Worm (Caenorhabditis elegans): ENCODE measurements around the gene pitr-5.

pitr-5 gene

ce11 chrV:7164210-7164609 lies 20.4 kb upstream of the pitr-5 start, which contains the start of gene srh-83:
srh-83 (plus strand) TSS chrV:7164510.
- TF ChIP-seq dao-5 (tag; optimal IDR thresholded peaks at IDR 0.05) (no peak), W03F9.2 (tag; optimal IDR thresholded peaks at IDR 0.05) (no peak), him-1 (tag; optimal IDR thresholded peaks at IDR 0.05) (no peak)

- TF ChIP-seq him-1 (tag; optimal IDR thresholded peaks at IDR 0.05) (no peak), W03F9.2 (tag; optimal IDR thresholded peaks at IDR 0.05) (no peak), dao-5 (tag; optimal IDR thresholded peaks at IDR 0.05) (no peak)
These were observed 17.9 kb upstream of the pitr-5 start, which contains the start of gene ugt-36 for ce11 chrV:7166709-7167108. ugt-36 (plus strand) TSS chrV:7167009.

- TF ChIP-seq W03F9.2 (tag; optimal IDR thresholded peaks at IDR 0.05) (no peak), dao-5 (tag; optimal IDR thresholded peaks at IDR 0.05) (no peak), him-1 (tag; optimal IDR thresholded peaks at IDR 0.05) (no peak)
These were observed 9.4 kb upstream of the pitr-5 start, which contains the start of gene lgc-39 for ce11 chrV:7175201-7175600. lgc-39 (plus strand) TSS chrV:7175501.

ce11 chrV:7178843-7179242 lies 5.8 kb upstream of the pitr-5 start, which contains the start of gene cpsf-2:
cpsf-2 (plus strand) TSS chrV:7179172.
- no peak for TF ChIP-seq dao-5 (tag; optimal IDR thresholded peaks at IDR 0.05)
- TF ChIP-seq W03F9.2 (tag; optimal IDR thresholded peaks at IDR 0.05): no peak
- no peak for TF ChIP-seq him-1 (tag; optimal IDR thresholded peaks at IDR 0.05)

ce11 chrV:7186599-7186998 lies 1.9 kb downstream of the pitr-5 start:
- TF ChIP-seq dao-5 (tag; optimal IDR thresholded peaks at IDR 0.05) (no peak), W03F9.2 (tag; optimal IDR thresholded peaks at IDR 0.05) (no peak), him-1 (tag; optimal IDR thresholded peaks at IDR 0.05) (no peak)

- TF ChIP-seq him-1 (tag; optimal IDR thresholded peaks at IDR 0.05) (no peak), dao-5 (tag; optimal IDR thresholded peaks at IDR 0.05) (no peak), W03F9.2 (tag; optimal IDR thresholded peaks at IDR 0.05) (no peak)
These were observed 2.6 kb downstream of the pitr-5 start for ce11 chrV:7187295-7187694.

- TF ChIP-seq dao-5 (tag; optimal IDR thresholded peaks at IDR 0.05) (no peak), W03F9.2 (tag; optimal IDR thresholded peaks at IDR 0.05) (no peak), him-1 (tag; optimal IDR thresholded peaks at IDR 0.05) (no peak)
These were observed 8.9 kb downstream of the pitr-5 start, which contains the start of gene F09G2.8 for ce11 chrV:7193562-7193961. F09G2.8 (minus strand) TSS chrV:7193662.

- TF ChIP-seq him-1 (tag; optimal IDR thresholded peaks at IDR 0.05): no peak
- TF ChIP-seq W03F9.2 (tag; optimal IDR thresholded peaks at IDR 0.05): no peak
- TF ChIP-seq dao-5 (tag; optimal IDR thresholded peaks at IDR 0.05): no peak
These were observed 10.2 kb downstream of the pitr-5 start for ce11 chrV:7194818-7195217.

- TF ChIP-seq dao-5 (tag; optimal IDR thresholded peaks at IDR 0.05): no peak
- no peak for TF ChIP-seq W03F9.2 (tag; optimal IDR thresholded peaks at IDR 0.05)
- TF ChIP-seq him-1 (tag; optimal IDR thresholded peaks at IDR 0.05): no peak
These were observed 11.4 kb downstream of the pitr-5 start, which contains the start of gene attf-2 for ce11 chrV:7196037-7196436. attf-2 (minus strand) TSS chrV:7196137.

- TF ChIP-seq him-1 (tag; optimal IDR thresholded peaks at IDR 0.05) (peak; percentile 52), W03F9.2 (tag; optimal IDR thresholded peaks at IDR 0.05) (peak; percentile 93), dao-5 (tag; optimal IDR thresholded peaks at IDR 0.05) (no peak)
These were observed 11.9 kb downstream of the pitr-5 start, which contains the start of gene F09G2.2 for ce11 chrV:7196498-7196966. F09G2.2 (plus strand) TSS chrV:7196916.

ce11 chrV:7197036-7197435 lies 12.4 kb downstream of the pitr-5 start:
- TF ChIP-seq him-1 (tag; optimal IDR thresholded peaks at IDR 0.05) (no peak), W03F9.2 (tag; optimal IDR thresholded peaks at IDR 0.05) (no peak), dao-5 (tag; optimal IDR thresholded peaks at IDR 0.05) (no peak)

- TF ChIP-seq W03F9.2 (tag; optimal IDR thresholded peaks at IDR 0.05) (no peak), dao-5 (tag; optimal IDR thresholded peaks at IDR 0.05) (no peak), him-1 (tag; optimal IDR thresholded peaks at IDR 0.05) (no peak)
These were observed 13.8 kb downstream of the pitr-5 start for ce11 chrV:7198403-7198802.

- TF ChIP-seq W03F9.2 (tag; optimal IDR thresholded peaks at IDR 0.05) (no peak), dao-5 (tag; optimal IDR thresholded peaks at IDR 0.05) (no peak), him-1 (tag; optimal IDR thresholded peaks at IDR 0.05) (no peak)
These were observed 14.4 kb downstream of the pitr-5 start for ce11 chrV:7199077-7199476.

ce11 chrV:7199932-7200331 lies 15.3 kb downstream of the pitr-5 start, which contains the start of gene F09G2.1:
F09G2.1 (plus strand) TSS chrV:7200232.
- TF ChIP-seq him-1 (tag; optimal IDR thresholded peaks at IDR 0.05) (no peak), dao-5 (tag; optimal IDR thresholded peaks at IDR 0.05) (no peak), W03F9.2 (tag; optimal IDR thresholded peaks at IDR 0.05) (no peak)

ce11 chrV:7201353-7201752 lies 16.7 kb downstream of the pitr-5 start:
- TF ChIP-seq him-1 (tag; optimal IDR thresholded peaks at IDR 0.05) (no peak), W03F9.2 (tag; optimal IDR thresholded peaks at IDR 0.05) (no peak), dao-5 (tag; optimal IDR thresholded peaks at IDR 0.05) (no peak)

All from whole organism, L4/young adult.